Fruit fly (Drosophila melanogaster): ENCODE measurements around the gene CG7889.

The CG7889 gene

dm6 chrX:19243379-19243834 is at the start of gene CG7889:
CG7889 (plus strand) TSS chrX:19243631.
- no peak for TF ChIP-seq CTCF (optimal IDR thresholded peaks at IDR 0.05)
- no peak for TF ChIP-seq CG8478 (optimal IDR thresholded peaks at IDR 0.05)

- TF ChIP-seq CTCF (optimal IDR thresholded peaks at IDR 0.05) (no peak), CG8478 (optimal IDR thresholded peaks at IDR 0.05) (no peak)
Observed at dm6 chrX:19201630-19202029, 41.8 kb upstream of the CG7889 start, which contains the start of gene CG7990. CG7990 (minus strand) TSS chrX:19201979.

dm6 chrX:19208014-19208413 is 35.4 kb upstream of the CG7889 start, which contains the start of gene Ulp1:
Ulp1 (minus strand) TSS chrX:19208187.
- TF ChIP-seq CTCF (optimal IDR thresholded peaks at IDR 0.05) (peak; percentile 58 to 67), CG8478 (optimal IDR thresholded peaks at IDR 0.05) (no peak)

dm6 chrX:19211982-19212381 is 31.4 kb upstream of the CG7889 start, which contains the start of gene CG14195:
CG14195 (minus strand) TSS chrX:19212082.
- TF ChIP-seq CTCF (optimal IDR thresholded peaks at IDR 0.05) (no peak), CG8478 (optimal IDR thresholded peaks at IDR 0.05) (no peak)

- TF ChIP-seq CG8478 (optimal IDR thresholded peaks at IDR 0.05) (no peak), CTCF (optimal IDR thresholded peaks at IDR 0.05) (no peak)
Observed at dm6 chrX:19212954-19213353, 30.5 kb upstream of the CG7889 start, which contains the start of gene Mur18B. Mur18B (plus strand) TSS chrX:19213254.

- TF ChIP-seq CTCF (optimal IDR thresholded peaks at IDR 0.05), result no peak
- TF ChIP-seq CG8478 (optimal IDR thresholded peaks at IDR 0.05), result no peak
Observed at dm6 chrX:19215215-19215614, 28.2 kb upstream of the CG7889 start, which contains the start of gene Muc18B. Muc18B (plus strand) TSS chrX:19215515.

- TF ChIP-seq CTCF (optimal IDR thresholded peaks at IDR 0.05), result no peak
- TF ChIP-seq CG8478 (optimal IDR thresholded peaks at IDR 0.05), result no peak
Observed at dm6 chrX:19216671-19217070, 26.8 kb upstream of the CG7889 start.

dm6 chrX:19220415-19220814 is 23.0 kb upstream of the CG7889 start, which contains the start of gene CG7884:
CG7884 (plus strand) TSS chrX:19220622.
- TF ChIP-seq CG8478 (optimal IDR thresholded peaks at IDR 0.05), result no peak

- no peak for TF ChIP-seq CTCF (optimal IDR thresholded peaks at IDR 0.05)
- no peak for TF ChIP-seq CG8478 (optimal IDR thresholded peaks at IDR 0.05)
Observed at dm6 chrX:19220963-19221572, 22.4 kb upstream of the CG7889 start.

dm6 chrX:19224580-19225303 is 18.7 kb upstream of the CG7889 start:
- TF ChIP-seq CTCF (optimal IDR thresholded peaks at IDR 0.05) (no peak), CG8478 (optimal IDR thresholded peaks at IDR 0.05) (no peak)

dm6 chrX:19225304-19225640 is 18.2 kb upstream of the CG7889 start:
- TF ChIP-seq CG8478 (optimal IDR thresholded peaks at IDR 0.05) (no peak), CTCF (optimal IDR thresholded peaks at IDR 0.05) (no peak)

- TF ChIP-seq CG8478 (optimal IDR thresholded peaks at IDR 0.05), result no peak
- TF ChIP-seq CTCF (optimal IDR thresholded peaks at IDR 0.05), result no peak
Observed at dm6 chrX:19229855-19230433, 13.5 kb upstream of the CG7889 start.

- no peak for TF ChIP-seq CG8478 (optimal IDR thresholded peaks at IDR 0.05)
- TF ChIP-seq CTCF (optimal IDR thresholded peaks at IDR 0.05), result no peak
Observed at dm6 chrX:19238613-19239012, 4.8 kb upstream of the CG7889 start.

dm6 chrX:19239365-19239764 is 4.1 kb upstream of the CG7889 start:
- TF ChIP-seq CG8478 (optimal IDR thresholded peaks at IDR 0.05) (no peak), CTCF (optimal IDR thresholded peaks at IDR 0.05) (no peak)

- TF ChIP-seq CG8478 (optimal IDR thresholded peaks at IDR 0.05) (no peak), CTCF (optimal IDR thresholded peaks at IDR 0.05) (no peak)
Observed at dm6 chrX:19240230-19240839, 3.1 kb upstream of the CG7889 start.
